Fruit fly (Drosophila melanogaster) whole organism, embryonic: ENCODE data around the gene zye.

Source experiments
- CG10366 ChIP-seq: fragments of 200-800 bp; sonication (Bioruptor generic); IDR thresholded peaks from 2 replicates; pipeline ENCODE4 v1.3.6; 2022; ENCODE audit warnings: missing biosample characterization, missing genetic modification characterization
- CG10462 ChIP-seq: fragments of 200-800 bp; sonication (Bioruptor generic); optimal IDR thresholded peaks from 2 replicates; lab custom pipeline; 2016; ENCODE audit warnings: missing biosample characterization, missing genetic modification characterization
- CG12659 ChIP-seq: fragments of 200-800 bp; sonication (Bioruptor generic); optimal IDR thresholded peaks from 3 replicates; lab custom pipeline; 2017; ENCODE audit warnings: mild to moderate bottlenecking, missing biosample characterization, missing genetic modification reagents, missing genetic modification characterization
- CG12769 ChIP-seq: fragments of 200-800 bp; sonication (Bioruptor generic); optimal IDR thresholded peaks from 2 replicates; lab custom pipeline; 2019; ENCODE audit warnings: missing biosample characterization, mild to moderate bottlenecking, missing genetic modification characterization, moderate library complexity
- CG15696 ChIP-seq: fragments of 200-800 bp; sonication (Bioruptor generic); optimal IDR thresholded peaks from 2 replicates; lab custom pipeline; 2019; ENCODE audit warnings: missing biosample characterization, mild to moderate bottlenecking, missing genetic modification characterization, moderate library complexity
- CG17829 ChIP-seq: fragments of 200-800 bp; optimal IDR thresholded peaks from 2 replicates; lab custom pipeline; 2019; ENCODE audit warnings: missing biosample characterization, mild to moderate bottlenecking, missing genetic modification characterization, moderate library complexity
- CG31224 ChIP-seq: fragments of 200-800 bp; sonication (Bioruptor generic); IDR thresholded peaks from 2 replicates; pipeline ENCODE4 v1.3.6; 2022; ENCODE audit warnings: missing biosample characterization, missing genetic modification characterization
- CG31365 ChIP-seq: fragments of 200-800 bp; sonication (Bioruptor generic); optimal IDR thresholded peaks from 2 replicates; lab custom pipeline; 2018; ENCODE audit warnings: missing biosample characterization, mild to moderate bottlenecking, missing genetic modification characterization
- CG3163 ChIP-seq: fragments of 200-800 bp; sonication (Bioruptor generic); optimal IDR thresholded peaks from 3 replicates; lab custom pipeline; 2016; ENCODE audit warnings: missing biosample characterization, missing genetic modification characterization
- CG3407 ChIP-seq: fragments of 200-800 bp; sonication (Bioruptor generic); optimal IDR thresholded peaks from 2 replicates; lab custom pipeline; 2018; ENCODE audit warnings: missing biosample characterization, mild to moderate bottlenecking, missing genetic modification characterization
- CG3726 ChIP-seq: fragments of 200-800 bp; sonication (Bioruptor generic); IDR thresholded peaks from 3 replicates; pipeline ENCODE4, ENCODE4 v1.3.6; 2022; ENCODE audit warnings: missing biosample characterization, missing genetic modification characterization
- CG4820 ChIP-seq: fragments of 200-800 bp; sonication (Bioruptor generic); optimal IDR thresholded peaks from 3 replicates; lab custom pipeline; 2016; ENCODE audit warnings: missing biosample characterization, missing genetic modification characterization
- CG7745 ChIP-seq: fragments of 200-800 bp; sonication (Bioruptor generic); optimal IDR thresholded peaks from 2 replicates; lab custom pipeline; 2018; ENCODE audit warnings: missing biosample characterization, mild to moderate bottlenecking, missing genetic modification characterization, moderate library complexity
- CG7928 ChIP-seq: fragments of 200-800 bp; sonication (Bioruptor generic); optimal IDR thresholded peaks from 2 replicates; lab custom pipeline; 2017; ENCODE audit warnings: missing biosample characterization, mild to moderate bottlenecking, missing genetic modification characterization
- CG8089 ChIP-seq: fragments of 200-800 bp; sonication (Bioruptor generic); optimal IDR thresholded peaks from 3 replicates; lab custom pipeline; 2016; ENCODE audit warnings: missing biosample characterization, missing genetic modification characterization
- CG8765 ChIP-seq: fragments of 200-800 bp; sonication (Bioruptor generic); IDR thresholded peaks from 2 replicates; pipeline ENCODE4 v1.3.6; 2022; ENCODE audit warnings: missing biosample characterization, missing genetic modification characterization
- Camta ChIP-seq: fragments of 200-800 bp; sonication (Bioruptor generic); optimal IDR thresholded peaks from 2 replicates; lab custom pipeline; 2016; ENCODE audit warnings: missing biosample characterization, missing genetic modification characterization
- Dbx ChIP-seq: fragments of 200-800 bp; sonication (Bioruptor generic); IDR thresholded peaks from 3 replicates; pipeline ENCODE4 v1.3.6; 2022; ENCODE audit warnings: missing biosample characterization, missing genetic modification characterization
- Ets65A ChIP-seq: fragments of 200-800 bp; sonication (Bioruptor generic); peaks from one replicate; lab custom pipeline; 2016; ENCODE audit warnings: missing biosample characterization, missing genetic modification characterization
- GATAe ChIP-seq: fragments of 200-800 bp; sonication (Bioruptor generic); conservative IDR thresholded peaks from 2 replicates; pipeline ENCODE4 v1.3.6; 2022; ENCODE audit warnings: missing biosample characterization, missing genetic modification characterization
- HLH3B ChIP-seq: fragments of 200-800 bp; sonication (Bioruptor generic); IDR thresholded peaks from 2 replicates; pipeline ENCODE4 v1.3.6; 2022; ENCODE audit warnings: missing biosample characterization, missing genetic modification characterization
- Hr3 ChIP-seq: fragments of 200-800 bp; sonication (Bioruptor generic); optimal IDR thresholded peaks from 3 replicates; lab custom pipeline; 2016; ENCODE audit warnings: missing biosample characterization, missing genetic modification characterization
- Mad ChIP-seq: fragments of 200-800 bp; sonication (Bioruptor generic); optimal IDR thresholded peaks from 2 replicates; lab custom pipeline; 2016; ENCODE audit warnings: missing biosample characterization, missing genetic modification characterization
- Mes4 ChIP-seq: fragments of 200-800 bp; sonication (Bioruptor generic); optimal IDR thresholded peaks from 2 replicates; lab custom pipeline; 2016; ENCODE audit warnings: missing biosample characterization, missing genetic modification characterization
- Opbp ChIP-seq: fragments of 200-800 bp; sonication (Bioruptor generic); IDR thresholded peaks from 3 replicates; pipeline ENCODE4 v1.3.6; 2022; ENCODE audit warnings: missing biosample characterization, missing genetic modification characterization; ENCODE audit not compliant: partially characterized antibody
- Ptx1 ChIP-seq: fragments of 200-800 bp; sonication (Bioruptor generic); IDR thresholded peaks from 2 replicates; pipeline ENCODE4 v1.3.6; 2022; ENCODE audit warnings: missing biosample characterization, missing genetic modification characterization
- TFAM ChIP-seq: fragments of 200-800 bp; sonication (Bioruptor generic); optimal IDR thresholded peaks from 2 replicates; lab custom pipeline; 2017; ENCODE audit warnings: missing biosample characterization, missing genetic modification characterization, inconsistent platforms
- Usf ChIP-seq: fragments of 200-800 bp; sonication (Bioruptor generic); optimal IDR thresholded peaks from 2 replicates; lab custom pipeline; 2017; ENCODE audit warnings: missing genotype, missing biosample characterization, missing genetic modification characterization
- Xrp1 ChIP-seq: fragments of 200-800 bp; sonication (Bioruptor generic); IDR thresholded peaks from 2 replicates; pipeline ENCODE4 v1.3.6; 2022; ENCODE audit warnings: missing biosample characterization, missing genetic modification characterization
- amos ChIP-seq: fragments of 200-800 bp; sonication (Bioruptor generic); IDR thresholded peaks from 2 replicates; pipeline ENCODE4 v1.3.6; 2022; ENCODE audit warnings: missing biosample characterization, missing genetic modification characterization; ENCODE audit not compliant: partially characterized antibody
- ase ChIP-seq: fragments of 200-800 bp; sonication (Bioruptor generic); IDR thresholded peaks from 3 replicates; pipeline ENCODE4 v1.3.6; 2022; ENCODE audit warnings: missing biosample characterization, missing genetic modification characterization
- ash1 ChIP-seq: fragments of 200-800 bp; sonication (Bioruptor generic); optimal IDR thresholded peaks from 2 replicates; lab custom pipeline; 2018; ENCODE audit warnings: missing biosample characterization, mild to moderate bottlenecking, missing genetic modification characterization
- cad ChIP-seq: fragments of >200 bp; optimal IDR thresholded peaks from 2 replicates; lab custom pipeline; 2017; ENCODE audit warnings: missing biosample characterization, missing genetic modification characterization
- cas ChIP-seq: fragments of 200-800 bp; sonication (Bioruptor generic); IDR thresholded peaks from 2 replicates; pipeline ENCODE4 v1.3.6; 2022; ENCODE audit warnings: missing biosample characterization, missing genetic modification characterization
- cato ChIP-seq: fragments of 200-800 bp; sonication (Bioruptor generic); optimal IDR thresholded peaks from 2 replicates; lab custom pipeline; 2016; ENCODE audit warnings: missing biosample characterization, missing genetic modification characterization, borderline replicate concordance
- crp ChIP-seq, 2 experiments: fragments of 200-800 bp; sonication (Bioruptor generic); optimal IDR thresholded peaks; 2 replicates in 1 of 2; 3 replicates in 1 of 2; lab custom pipeline; 2017; ENCODE audit warnings: missing biosample characterization in 2 of 2, missing genetic modification characterization in 2 of 2, mild to moderate bottlenecking in 1 of 2, moderate library complexity in 1 of 2
- cwo ChIP-seq: fragments of 200-800 bp; sonication (Bioruptor generic); optimal IDR thresholded peaks from 3 replicates; lab custom pipeline; 2017; ENCODE audit warnings: missing biosample characterization, missing genetic modification characterization, mild to moderate bottlenecking, moderate library complexity, missing genetic modification reagents
- dmrt11E ChIP-seq: fragments of 200-800 bp; sonication (Bioruptor generic); optimal IDR thresholded peaks from 3 replicates; lab custom pipeline; 2018; ENCODE audit warnings: missing biosample characterization, mild to moderate bottlenecking, missing genetic modification characterization, moderate library complexity
- fd64A ChIP-seq: fragments of 200-800 bp; sonication (Bioruptor generic); optimal IDR thresholded peaks from 3 replicates; lab custom pipeline; 2018; ENCODE audit warnings: missing biosample characterization, mild to moderate bottlenecking, missing genetic modification characterization
- gce ChIP-seq: fragments of 200-800 bp; sonication (Bioruptor generic); IDR thresholded peaks from 3 replicates; pipeline ENCODE4 v1.3.6; 2022; ENCODE audit warnings: missing biosample characterization, missing genetic modification characterization
- grau ChIP-seq: fragments of 200-800 bp; optimal IDR thresholded peaks from 3 replicates; lab custom pipeline; 2019; ENCODE audit warnings: missing biosample characterization, mild to moderate bottlenecking, missing genetic modification characterization, moderate library complexity
- gsb ChIP-seq: fragments of 200-800 bp; sonication (Bioruptor generic); IDR thresholded peaks from 2 replicates; pipeline ENCODE4 v1.3.6; 2022; ENCODE audit warnings: missing biosample characterization, missing genetic modification characterization
- hkb ChIP-seq, 2 experiments: fragments of 200-800 bp in 1 of 2; fragments of >200 bp in 1 of 2; sonication (Bioruptor generic) in 1 of 2; IDR thresholded peaks in 1 of 2; optimal IDR thresholded peaks in 1 of 2; 2 replicates each; pipeline versions ENCODE4 v1.3.6 to Lab custom; 2017 to 2022; ENCODE audit warnings: missing biosample characterization in 1 of 2, missing genetic modification characterization in 1 of 2
- kay ChIP-seq: fragments of 200-800 bp; sonication (Bioruptor generic); optimal IDR thresholded peaks from 2 replicates; lab custom pipeline; 2016; ENCODE audit warnings: missing biosample characterization, missing genetic modification characterization
- maf-S ChIP-seq: fragments of 200-800 bp; sonication (Bioruptor generic); optimal IDR thresholded peaks from 2 replicates; lab custom pipeline; 2016; ENCODE audit warnings: missing biosample characterization, missing genetic modification characterization
- sob ChIP-seq: fragments of 200-800 bp; sonication (Bioruptor generic); IDR thresholded peaks from 2 replicates; pipeline ENCODE4 v1.3.6; 2022; ENCODE audit warnings: missing biosample characterization, missing genetic modification characterization
- tap ChIP-seq: fragments of 200-800 bp; optimal IDR thresholded peaks from 3 replicates; lab custom pipeline; 2019; ENCODE audit warnings: missing biosample characterization, mild to moderate bottlenecking, missing genetic modification characterization, moderate library complexity
- tio ChIP-seq: fragments of 200-800 bp; sonication (Bioruptor generic); optimal IDR thresholded peaks from 2 replicates; lab custom pipeline; 2017; ENCODE audit warnings: missing biosample characterization, missing genetic modification characterization, inconsistent platforms
- zf30C ChIP-seq: fragments of 200-800 bp; sonication (Bioruptor generic); optimal IDR thresholded peaks from 3 replicates; lab custom pipeline; 2018; ENCODE audit warnings: missing biosample characterization, mild to moderate bottlenecking, missing genetic modification characterization

Gene zye

DNA sequence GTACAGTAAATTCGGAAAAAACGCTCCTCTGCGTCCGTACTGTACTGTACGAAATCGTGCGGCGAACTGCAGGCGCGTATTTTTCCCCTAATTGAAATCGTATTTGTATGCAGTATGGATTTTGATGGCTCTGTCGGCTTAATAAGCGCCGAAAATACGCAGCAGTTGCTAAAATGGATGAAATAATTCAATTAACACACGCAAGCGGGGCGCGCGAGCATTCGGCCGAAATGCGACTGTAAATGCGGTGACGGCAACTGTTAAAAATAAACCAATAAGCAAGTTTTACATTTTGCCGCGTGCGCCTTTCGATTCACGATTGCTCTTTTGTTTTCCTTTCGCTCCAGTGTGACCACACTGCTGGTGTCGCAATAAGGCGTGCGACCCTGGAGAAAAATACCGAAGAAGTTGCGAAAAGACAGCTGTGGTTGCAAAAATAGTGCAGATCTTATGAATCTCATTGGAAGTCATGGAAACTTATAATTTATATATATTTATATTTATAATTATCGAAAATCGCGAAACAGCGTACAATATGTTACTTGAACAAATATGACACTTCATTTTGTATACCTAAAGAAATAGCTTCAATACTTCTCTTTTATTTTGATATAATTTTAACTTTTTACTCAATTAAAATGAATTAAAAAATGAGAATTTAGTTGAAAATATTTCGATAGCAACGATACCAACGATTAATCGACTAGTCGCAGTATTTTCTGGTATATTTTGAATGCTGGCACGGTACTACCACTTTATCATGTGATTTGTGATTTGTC, 59.8 kb downstream of the zye start, which contains the start of the genes CG32428 and CG5969 (continued):
- TF ChIP-seq cas (GFP tag; lab: Robert Waterston, UW) (no peak), cwo (peak; percentile 56), crp (GFP tag; optimal IDR thresholded peaks at IDR 0.05; lab: Kevin White, UChicago) (peak in 1 of 2 experiments; percentile 74), hkb (optimal IDR thresholded peaks at IDR 0.05; lab: Kevin White, UChicago) (no peak), hkb (GFP tag; IDR thresholded peaks at IDR 0.05; lab: Robert Waterston, UW) (peak; percentile 71), CG7745 (tag; lab: Kevin White, UChicago) (no peak), CG3163 (GFP tag; lab: Kevin White, UChicago) (no peak), gsb (0 out of 2 replicates have a peak, but pooled peaks have one; percentile 23), sob (GFP tag; lab: Robert Waterston, UW) (peak; percentile 65), tap (tag; lab: Kevin White, UChicago) (peak; percentile 38), CG15696 (no peak), Usf (GFP tag; lab: Kevin White, UChicago) (peak; percentile 55), grau (tag; lab: Kevin White, UChicago) (peak; percentile 62), Camta (GFP tag; lab: Kevin White, UChicago) (no peak), CG3407 (GFP tag; lab: Kevin White, UChicago) (no peak), cad (GFP tag; lab: Kevin White, UChicago) (no peak), CG4820 (GFP tag; lab: Kevin White, UChicago) (no peak), CG12769 (tag; lab: Kevin White, UChicago) (no peak), GATAe (GFP tag; lab: Robert Waterston, UW) (peak; percentile 9; the same call in 1 of the 2 replicates), cato (no peak), gce (no peak), Xrp1 (GFP tag; lab: Robert Waterston, UW) (peak; percentile 44; the same call in 1 of the 2 replicates), CG17829 (tag; lab: Kevin White, UChicago) (peak; percentile 72), zf30C (GFP tag; lab: Kevin White, UChicago) (no peak), Ptx1 (peak; percentile 70), ase (GFP tag; lab: Robert Waterston, UW) (peak; percentile 50; the same call in 1 of the 3 replicates), CG10366 (GFP tag; lab: Robert Waterston, UW) (peak; percentile 61), kay (GFP tag; lab: Kevin White, UChicago) (peak; percentile 1), CG8765 (GFP tag; lab: Robert Waterston, UW) (no peak), ash1 (GFP tag; lab: Kevin White, UChicago) (no peak), Ets65A (GFP tag; lab: Kevin White, UChicago) (peak; percentile 79), CG31224 (peak; percentile 52; the same call in 1 of the 2 replicates), HLH3B (no peak), tio (no peak), Dbx (GFP tag; lab: Robert Waterston, UW) (peak; percentile 73; the same call in 2 of the 3 replicates), Opbp (GFP tag; lab: Robert Waterston, UW) (0 out of 3 replicates have a peak, but pooled peaks have one; percentile 5), CG8089 (GFP tag; lab: Kevin White, UChicago) (no peak), dmrt11E (tag; lab: Kevin White, UChicago) (no peak), Mad (GFP tag; lab: Kevin White, UChicago) (no peak), CG10462 (GFP tag; lab: Kevin White, UChicago) (no peak), CG7928 (peak; percentile 33), maf-S (GFP tag; lab: Kevin White, UChicago) (no peak), TFAM (no peak), Hr3 (GFP tag; lab: Kevin White, UChicago) (peak; percentile 53), Mes4 (GFP tag; lab: Kevin White, UChicago) (no peak), amos (GFP tag; lab: Robert Waterston, UW) (no peak), CG3726 (GFP tag; lab: Robert Waterston, UW) (no peak), fd64A (GFP tag; lab: Kevin White, UChicago) (no peak), CG31365 (tag; lab: Kevin White, UChicago) (no peak), CG12659 (peak; percentile 72)
